Fruit fly (Drosophila melanogaster) whole organism, embryonic: Measurements from ENCODE around the gene capu.

Source experiments
- Antp ChIP-seq: fragments of 200-800 bp; sonication (Bioruptor generic); optimal IDR thresholded peaks from 3 replicates; lab custom pipeline; 2016; ENCODE audit warnings: missing biosample characterization, missing genetic modification characterization
- Bgb ChIP-seq: fragments of 200-800 bp; sonication (Bioruptor generic); IDR thresholded peaks from 2 replicates; pipeline ENCODE4 v1.3.6; 2022; ENCODE audit warnings: missing biosample characterization, missing genetic modification characterization; ENCODE audit not compliant: partially characterized antibody
- BtbVII ChIP-seq: fragments of 200-800 bp; sonication (Bioruptor generic); optimal IDR thresholded peaks from 3 replicates; lab custom pipeline; 2017; ENCODE audit warnings: missing biosample characterization, mild to moderate bottlenecking, missing genetic modification characterization
- CG10366 ChIP-seq: fragments of 200-800 bp; sonication (Bioruptor generic); IDR thresholded peaks from 2 replicates; pipeline ENCODE4 v1.3.6; 2022; ENCODE audit warnings: missing biosample characterization, missing genetic modification characterization
- CG10654 ChIP-seq: fragments of 200-800 bp; sonication (Bioruptor generic); optimal IDR thresholded peaks from 2 replicates; lab custom pipeline; 2016; ENCODE audit warnings: missing biosample characterization, missing genetic modification characterization
- CG11247 ChIP-seq: fragments of 200-800 bp; sonication (Bioruptor generic); IDR thresholded peaks from 2 replicates; pipeline ENCODE4 v1.3.6; 2022; ENCODE audit warnings: missing biosample characterization, missing genetic modification characterization
- CG11560 ChIP-seq: fragments of 200-800 bp; sonication (Bioruptor generic); IDR thresholded peaks from 3 replicates; pipeline ENCODE4 v1.3.6; 2022; ENCODE audit warnings: missing biosample characterization, missing genetic modification characterization
- CG12659 ChIP-seq: fragments of 200-800 bp; sonication (Bioruptor generic); optimal IDR thresholded peaks from 3 replicates; lab custom pipeline; 2017; ENCODE audit warnings: mild to moderate bottlenecking, missing biosample characterization, missing genetic modification reagents, missing genetic modification characterization
- CG15011 ChIP-seq: fragments of 200-800 bp; sonication (Bioruptor generic); optimal IDR thresholded peaks from 3 replicates; lab custom pipeline; 2018; ENCODE audit warnings: missing biosample characterization, mild to moderate bottlenecking, missing genetic modification characterization
- CG17186 ChIP-seq: fragments of 200-800 bp; sonication (Bioruptor generic); optimal IDR thresholded peaks from 3 replicates; lab custom pipeline; 2017; ENCODE audit warnings: missing biosample characterization, missing genetic modification reagents, missing genetic modification characterization
- CG17359 ChIP-seq: fragments of 200-800 bp; sonication (Bioruptor generic); optimal IDR thresholded peaks from 3 replicates; lab custom pipeline; 2018; ENCODE audit warnings: missing biosample characterization, mild to moderate bottlenecking, missing genetic modification characterization, moderate library complexity
- CG17385 ChIP-seq: fragments of 200-800 bp; sonication (Bioruptor generic); optimal IDR thresholded peaks from 3 replicates; lab custom pipeline; 2018; ENCODE audit warnings: missing biosample characterization, mild to moderate bottlenecking, missing genetic modification characterization
- CG17802 ChIP-seq: fragments of 200-800 bp; sonication (Bioruptor generic); optimal IDR thresholded peaks from 2 replicates; lab custom pipeline; 2018; ENCODE audit warnings: missing biosample characterization, mild to moderate bottlenecking, missing genetic modification characterization, moderate library complexity
- CG18262 ChIP-seq: fragments of 200-800 bp; optimal IDR thresholded peaks from 3 replicates; lab custom pipeline; 2019; ENCODE audit warnings: missing biosample characterization, mild to moderate bottlenecking, missing genetic modification characterization, moderate library complexity
- CG3281 ChIP-seq: fragments of 200-800 bp; sonication (Bioruptor generic); optimal IDR thresholded peaks from 3 replicates; lab custom pipeline; 2017; ENCODE audit warnings: missing biosample characterization, mild to moderate bottlenecking, missing genetic modification characterization
- CG7963 ChIP-seq: fragments of 200-800 bp; sonication (Bioruptor generic); IDR thresholded peaks from 3 replicates; pipeline ENCODE4 v1.3.6; 2022; ENCODE audit warnings: missing biosample characterization, missing genetic modification characterization; ENCODE audit not compliant: partially characterized antibody
- CoRest ChIP-seq: fragments of 200-800 bp; sonication (Bioruptor generic); optimal IDR thresholded peaks from 3 replicates; lab custom pipeline; 2018; ENCODE audit warnings: missing biosample characterization, mild to moderate bottlenecking, missing genetic modification characterization, moderate library complexity
- D19A ChIP-seq: fragments of 200-800 bp; optimal IDR thresholded peaks from 3 replicates; lab custom pipeline; 2019; ENCODE audit warnings: missing biosample characterization, mild to moderate bottlenecking, missing genetic modification characterization, moderate library complexity
- Deaf1 ChIP-seq: fragments of 200-800 bp; optimal IDR thresholded peaks from 3 replicates; lab custom pipeline; 2019; ENCODE audit warnings: missing biosample characterization, mild to moderate bottlenecking, missing genetic modification characterization, moderate library complexity
- Dek ChIP-seq: fragments of 200-800 bp; sonication (Bioruptor generic); optimal IDR thresholded peaks from 3 replicates; lab custom pipeline; 2019; ENCODE audit warnings: missing biosample characterization, mild to moderate bottlenecking, missing genetic modification characterization, moderate library complexity
- Gsc ChIP-seq: fragments of 200-800 bp; sonication (Bioruptor generic); IDR thresholded peaks from 2 replicates; pipeline ENCODE4 v1.3.6; 2022; ENCODE audit warnings: missing biosample characterization, missing genetic modification characterization
- HLH3B ChIP-seq: fragments of 200-800 bp; sonication (Bioruptor generic); IDR thresholded peaks from 2 replicates; pipeline ENCODE4 v1.3.6; 2022; ENCODE audit warnings: missing biosample characterization, missing genetic modification characterization
- Hr39 ChIP-seq: fragments of >200 bp; optimal IDR thresholded peaks from 2 replicates; lab custom pipeline; 2017
- Hr51 ChIP-seq, 2 experiments: fragments of 200-800 bp; sonication (Bioruptor generic); optimal IDR thresholded peaks; 2 replicates in 1 of 2; 3 replicates in 1 of 2; lab custom pipeline; 2016 to 2018; ENCODE audit warnings: missing biosample characterization in 2 of 2, missing genetic modification characterization in 2 of 2, mild to moderate bottlenecking in 1 of 2, moderate library complexity in 1 of 2
- Lpt ChIP-seq: fragments of >200 bp; optimal IDR thresholded peaks from 2 replicates; lab custom pipeline; 2018; ENCODE audit warnings: missing biosample characterization, missing genetic modification characterization
- MTF-1 ChIP-seq: fragments of 200-800 bp; sonication (Bioruptor generic); optimal IDR thresholded peaks from 2 replicates; lab custom pipeline; 2018; ENCODE audit warnings: missing biosample characterization, mild to moderate bottlenecking, missing genetic modification characterization, borderline replicate concordance
- Med ChIP-seq: fragments of 200-800 bp; sonication (Bioruptor generic); peaks from one replicate; lab custom pipeline; 2016; ENCODE audit warnings: missing biosample characterization, missing genetic modification characterization, mild to moderate bottlenecking, inconsistent platforms, moderate library complexity
- Rfx ChIP-seq: fragments of 200-800 bp; sonication (Bioruptor generic); IDR thresholded peaks from 2 replicates; pipeline ENCODE4 v1.3.6; 2022; ENCODE audit warnings: missing biosample characterization, missing genetic modification characterization
- Rx ChIP-seq: fragments of 200-800 bp; sonication (Bioruptor generic); IDR thresholded peaks from 2 replicates; pipeline ENCODE4 v1.3.6; 2022; ENCODE audit warnings: missing biosample characterization, missing genetic modification characterization
- Tbp ChIP-seq: fragments of >200 bp; optimal IDR thresholded peaks from 2 replicates; lab custom pipeline; 2018; ENCODE audit warnings: missing biosample characterization, missing genetic modification characterization
- abd-A ChIP-seq: fragments of 200-800 bp; sonication (Bioruptor generic); optimal IDR thresholded peaks from 3 replicates; lab custom pipeline; 2019; ENCODE audit warnings: missing biosample characterization, mild to moderate bottlenecking, missing genetic modification characterization, moderate library complexity
- al ChIP-seq: fragments of 200-800 bp; sonication (Bioruptor generic); IDR thresholded peaks from 2 replicates; pipeline ENCODE4 v1.3.6; 2022; ENCODE audit warnings: missing biosample characterization, missing genetic modification characterization
- ap ChIP-seq: fragments of 200-800 bp; sonication (Bioruptor generic); IDR thresholded peaks from 2 replicates; pipeline ENCODE4 v1.3.6; 2022; ENCODE audit warnings: missing biosample characterization, missing genetic modification characterization
- bowl ChIP-seq: fragments of 200-800 bp; sonication (Bioruptor generic); IDR thresholded peaks from 2 replicates; pipeline ENCODE4 v1.3.6; 2022; ENCODE audit warnings: missing biosample characterization, missing genetic modification characterization
- crol ChIP-seq: fragments of 200-800 bp; sonication (Bioruptor generic); IDR thresholded peaks from 2 replicates; pipeline ENCODE4 v1.3.6; 2022; ENCODE audit warnings: missing biosample characterization, missing genetic modification characterization
- crp ChIP-seq, 2 experiments: fragments of 200-800 bp; sonication (Bioruptor generic); optimal IDR thresholded peaks; 2 replicates in 1 of 2; 3 replicates in 1 of 2; lab custom pipeline; 2017; ENCODE audit warnings: missing biosample characterization in 2 of 2, missing genetic modification characterization in 2 of 2, mild to moderate bottlenecking in 1 of 2, moderate library complexity in 1 of 2
- cwo ChIP-seq: fragments of 200-800 bp; sonication (Bioruptor generic); optimal IDR thresholded peaks from 3 replicates; lab custom pipeline; 2017; ENCODE audit warnings: missing biosample characterization, missing genetic modification characterization, mild to moderate bottlenecking, moderate library complexity, missing genetic modification reagents
- ems ChIP-seq: fragments of 200-800 bp; sonication (Bioruptor generic); optimal IDR thresholded peaks from 3 replicates; lab custom pipeline; 2016; ENCODE audit warnings: missing biosample characterization, missing genetic modification characterization
- fd96Cb ChIP-seq: fragments of 200-800 bp; sonication (Bioruptor generic); optimal IDR thresholded peaks from 2 replicates; lab custom pipeline; 2018; ENCODE audit warnings: missing biosample characterization, mild to moderate bottlenecking, missing genetic modification characterization, moderate library complexity
- fru ChIP-seq: fragments of >200 bp; optimal IDR thresholded peaks from 2 replicates; lab custom pipeline; 2017
- grau ChIP-seq: fragments of 200-800 bp; optimal IDR thresholded peaks from 3 replicates; lab custom pipeline; 2019; ENCODE audit warnings: missing biosample characterization, mild to moderate bottlenecking, missing genetic modification characterization, moderate library complexity
- gro ChIP-seq: fragments of 200-800 bp; sonication (Bioruptor generic); optimal IDR thresholded peaks from 2 replicates; lab custom pipeline; 2016; ENCODE audit warnings: missing biosample characterization, missing genetic modification characterization
- mld ChIP-seq: fragments of 200-800 bp; sonication (Bioruptor generic); IDR thresholded peaks from 3 replicates; pipeline ENCODE4 v1.3.6; 2022; ENCODE audit warnings: missing biosample characterization, missing genetic modification characterization; ENCODE audit not compliant: partially characterized antibody
- phol ChIP-seq: fragments of 200-800 bp; sonication (Bioruptor generic); optimal IDR thresholded peaks from 3 replicates; lab custom pipeline; 2018; ENCODE audit warnings: missing biosample characterization, mild to moderate bottlenecking, missing genetic modification characterization, moderate library complexity
- prd ChIP-seq, 3 experiments: fragments of >200 bp in 2 of 3; fragments of 200-800 bp in 1 of 3; sonication (Bioruptor generic) in 1 of 3; optimal IDR thresholded peaks in 2 of 3; IDR thresholded peaks in 1 of 3; 2 replicates in 2 of 3; 3 replicates in 1 of 3; pipeline versions ENCODE4 v1.3.6 to Lab custom; 2017 to 2022; ENCODE audit warnings: missing biosample characterization in 1 of 3, missing genetic modification characterization in 1 of 3
- ro ChIP-seq: fragments of 200-800 bp; sonication (Bioruptor generic); IDR thresholded peaks from 2 replicates; pipeline ENCODE4 v1.3.6; 2022; ENCODE audit warnings: missing biosample characterization, missing genetic modification characterization
- tgo ChIP-seq: fragments of 200-800 bp; sonication (Bioruptor generic); IDR thresholded peaks from 3 replicates; pipeline ENCODE4 v1.3.6; 2022; ENCODE audit warnings: missing biosample characterization, missing genetic modification characterization
- tup ChIP-seq: fragments of 200-800 bp; sonication (Bioruptor generic); optimal IDR thresholded peaks from 2 replicates; lab custom pipeline; 2016; ENCODE audit warnings: missing biosample characterization, mild to moderate bottlenecking, missing genetic modification characterization, moderate library complexity
- unpg ChIP-seq: fragments of 200-800 bp; sonication (Bioruptor generic); optimal IDR thresholded peaks from 3 replicates; lab custom pipeline; 2018; ENCODE audit warnings: missing biosample characterization, mild to moderate bottlenecking, missing genetic modification characterization, moderate library complexity
- vvl ChIP-seq: fragments of 200-800 bp; sonication (Bioruptor generic); IDR thresholded peaks from 2 replicates; pipeline ENCODE4 v1.3.6; 2022; ENCODE audit warnings: missing biosample characterization, missing genetic modification characterization

capu gene

DNA sequence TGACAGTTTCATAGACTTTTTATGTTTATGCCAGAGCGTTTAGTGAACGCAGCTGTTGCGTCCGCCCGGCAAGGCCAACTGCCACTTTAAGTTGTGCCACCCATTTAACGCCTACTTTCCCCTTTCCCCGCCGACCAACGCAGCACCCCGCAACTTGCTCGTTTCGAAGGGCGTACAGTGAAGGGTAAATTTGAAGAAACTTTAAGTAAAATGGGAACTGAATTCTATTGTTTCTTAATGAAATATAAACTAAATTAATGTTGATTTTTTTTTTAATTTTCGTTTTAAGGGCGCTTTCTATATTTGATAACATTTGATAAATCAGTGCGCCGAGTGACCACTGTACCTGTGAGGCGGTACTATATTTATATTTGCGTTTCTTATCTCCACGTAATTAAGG is 36.1 kb upstream of the capu start (continued):
- peak; percentile 63 for TF ChIP-seq Rfx (GFP tag; lab: Robert Waterston, UW)
- no peak for TF ChIP-seq CG7963
- peak; percentile 22 for TF ChIP-seq unpg (GFP tag; lab: Kevin White, UChicago)
- no peak for TF ChIP-seq crp (GFP tag; optimal IDR thresholded peaks at IDR 0.05; lab: Kevin White, UChicago)
- TF ChIP-seq Deaf1 = no peak
- peak; percentile 24 for TF ChIP-seq gro (GFP tag; lab: Kevin White, UChicago)
- peak; percentile 94 for TF ChIP-seq abd-A (tag; lab: Kevin White, UChicago)
- TF ChIP-seq mld (GFP tag; lab: Robert Waterston, UW) = no peak
- 0 out of 2 replicates have a peak, but pooled peaks have one; percentile 3 for TF ChIP-seq Rx (GFP tag; lab: Robert Waterston, UW)
- no peak for TF ChIP-seq fru (lab: Kevin White, UChicago)
- peak; percentile 54 for TF ChIP-seq crol
- TF ChIP-seq Gsc (GFP tag; lab: Robert Waterston, UW) = no peak
- peak; percentile 15 for TF ChIP-seq phol (tag; lab: Kevin White, UChicago)
- peak; percentile 58; the same call in 1 of the 2 replicates for TF ChIP-seq ap (GFP tag; lab: Robert Waterston, UW)
- TF ChIP-seq ems (GFP tag; lab: Kevin White, UChicago) = no peak
- TF ChIP-seq Hr39 = no peak
- no peak for TF ChIP-seq CG10654 (GFP tag; lab: Kevin White, UChicago)
- TF ChIP-seq CG17359 (tag; lab: Kevin White, UChicago) = peak; percentile 34
- TF ChIP-seq al (GFP tag; lab: Robert Waterston, UW) = peak; percentile 38; the same call in 1 of the 2 replicates
- peak; percentile 54; the same call in 1 of the 2 replicates for TF ChIP-seq HLH3B (GFP tag; lab: Robert Waterston, UW)
- TF ChIP-seq tup (GFP tag; lab: Kevin White, UChicago) = no peak
- no peak for TF ChIP-seq ro (GFP tag; lab: Robert Waterston, UW)
- peak; percentile 33 for TF ChIP-seq CG17385
- peak; percentile 34 for TF ChIP-seq CoRest (tag; lab: Kevin White, UChicago)
- TF ChIP-seq CG12659 (GFP tag; lab: Kevin White, UChicago) = peak; percentile 2
- no peak for TF ChIP-seq CG15011 (GFP tag; lab: Kevin White, UChicago)
- no peak; the same call in 1 of the 2 replicates for TF ChIP-seq vvl (GFP tag; lab: Robert Waterston, UW)
- peak; percentile 43 for TF ChIP-seq tgo (GFP tag; lab: Robert Waterston, UW)
- no peak for TF ChIP-seq D19A (tag; lab: Kevin White, UChicago)
- TF ChIP-seq fd96Cb = peak; percentile 35
- 0 out of 3 replicates have a peak, but pooled peaks have one; percentile 38 for TF ChIP-seq CG11560 (tag; lab: Robert Waterston, UW)
- no peak for TF ChIP-seq Antp (GFP tag; lab: Kevin White, UChicago)
- TF ChIP-seq CG10366 (GFP tag; lab: Robert Waterston, UW) = peak; percentile 50
- peak; percentile 10 for TF ChIP-seq Dek (tag; lab: Kevin White, UChicago)
- peak; percentile 46 for TF ChIP-seq CG11247
- peak; percentile 55 for TF ChIP-seq grau (tag; lab: Kevin White, UChicago)
- TF ChIP-seq CG18262 = no peak
- TF ChIP-seq prd (optimal IDR thresholded peaks at IDR 0.05; lab: Kevin White, UChicago) = no peak
- peak; percentile 57; the same call in 2 of the 3 replicates for TF ChIP-seq prd (GFP tag; IDR thresholded peaks at IDR 0.05; lab: Robert Waterston, UW)
- peak; percentile 39 for TF ChIP-seq CG3281
- TF ChIP-seq Med (GFP tag; lab: Kevin White, UChicago) = peak; percentile 73
- no peak for TF ChIP-seq Tbp (GFP tag; lab: Kevin White, UChicago)
- TF ChIP-seq MTF-1 (GFP tag; lab: Kevin White, UChicago) = no peak
- peak; percentile 31 for TF ChIP-seq cwo (GFP tag; lab: Kevin White, UChicago)
- no peak for TF ChIP-seq Bgb (GFP tag; lab: Robert Waterston, UW)
- TF ChIP-seq BtbVII (GFP tag; lab: Kevin White, UChicago) = peak; percentile 33
- no peak for TF ChIP-seq CG17802
- TF ChIP-seq Lpt = no peak
- TF ChIP-seq CG17186 (GFP tag; lab: Kevin White, UChicago) = no peak
- no peak for TF ChIP-seq bowl (GFP tag; lab: Robert Waterston, UW)
- peak in 1 of 2 experiments; percentile 54 for TF ChIP-seq Hr51 (GFP tag; optimal IDR thresholded peaks at IDR 0.05; lab: Kevin White, UChicago)
